Worm (Caenorhabditis elegans) whole organism, L3 larva: ENCODE data around the gene vps-32.1.

ENCODE experiments used
- ZK546.5 ChIP-seq: sonication (generic microtip); optimal IDR thresholded peaks from 2 replicates; lab custom pipeline; 2017; ENCODE audit warnings: missing biosample characterization, missing genetic modification characterization
- ceh-16 ChIP-seq: sonication (generic microtip); optimal IDR thresholded peaks from 2 replicates; lab custom pipeline; 2017; ENCODE audit warnings: missing biosample characterization, missing genetic modification characterization
- ceh-28 ChIP-seq: fragments of 150-350 bp; optimal IDR thresholded peaks from 2 replicates; lab custom pipeline; 2014; ENCODE audit warnings: missing biosample characterization, missing genetic modification reagents, missing genetic modification characterization
- ceh-82 ChIP-seq: fragments of 150-350 bp; optimal IDR thresholded peaks from 2 replicates; lab custom pipeline; 2014; ENCODE audit warnings: missing biosample characterization, missing genetic modification characterization
- ceh-9 ChIP-seq: sonication (generic microtip); optimal IDR thresholded peaks from 2 replicates; lab custom pipeline; 2018; ENCODE audit warnings: missing biosample characterization, missing genetic modification characterization
- daf-12 ChIP-seq: fragments of 150-350 bp; optimal IDR thresholded peaks from 2 replicates; lab custom pipeline; 2014; ENCODE audit warnings: missing biosample characterization, missing genetic modification reagents, missing genetic modification characterization
- egl-5 ChIP-seq: fragments of 150-350 bp; optimal IDR thresholded peaks from 2 replicates; lab custom pipeline; 2017; ENCODE audit warnings: missing biosample characterization, missing genetic modification reagents, missing genetic modification characterization, inconsistent platforms
- elt-2 ChIP-seq: sonication (generic microtip); optimal IDR thresholded peaks from 2 replicates; lab custom pipeline; 2016; ENCODE audit warnings: missing genetic modification reagents, mild to moderate bottlenecking, missing genetic modification characterization, missing compliant biosample characterization
- elt-3 ChIP-seq, 3 experiments: fragments of 150-350 bp in 1 of 3; sonication (generic microtip) in 2 of 3; optimal IDR thresholded peaks; 2 replicates in 2 of 3; 4 replicates in 1 of 3; lab custom pipeline; 2014 to 2017; ENCODE audit warnings: missing biosample characterization in 3 of 3, missing genetic modification characterization in 3 of 3
- fkh-10 ChIP-seq: sonication (generic microtip); optimal IDR thresholded peaks from 2 replicates; lab custom pipeline; 2017; ENCODE audit warnings: missing biosample characterization, missing genetic modification reagents, missing genetic modification characterization
- fkh-2 ChIP-seq: fragments of 150-350 bp; optimal IDR thresholded peaks from 2 replicates; lab custom pipeline; 2014; ENCODE audit warnings: missing biosample characterization, missing genetic modification reagents, missing genetic modification characterization
- hmg-11 ChIP-seq: sonication (generic microtip); optimal IDR thresholded peaks from 2 replicates; lab custom pipeline; 2016; ENCODE audit warnings: missing genetic modification characterization, missing compliant biosample characterization
- jun-1 ChIP-seq: fragments of 150-350 bp; optimal IDR thresholded peaks from 2 replicates; lab custom pipeline; 2014; ENCODE audit warnings: missing biosample characterization, missing genetic modification reagents, missing genetic modification characterization
- lin-15B ChIP-seq: fragments of 150-350 bp; optimal IDR thresholded peaks from 2 replicates; lab custom pipeline; 2014; ENCODE audit warnings: missing biosample characterization, missing genetic modification characterization
- lsy-12 ChIP-seq: sonication (generic microtip); optimal IDR thresholded peaks from 2 replicates; lab custom pipeline; 2016; ENCODE audit warnings: mild to moderate bottlenecking, missing genetic modification characterization, missing compliant biosample characterization
- mdl-1 ChIP-seq: fragments of 150-350 bp; optimal IDR thresholded peaks from 2 replicates; lab custom pipeline; 2014; ENCODE audit warnings: missing biosample characterization, missing genetic modification characterization
- nhr-11 ChIP-seq: fragments of 150-350 bp; optimal IDR thresholded peaks from 2 replicates; lab custom pipeline; 2014; ENCODE audit warnings: missing biosample characterization, missing genetic modification characterization
- nhr-12 ChIP-seq: fragments of 150-350 bp; optimal IDR thresholded peaks from 2 replicates; lab custom pipeline; 2014; ENCODE audit warnings: missing biosample characterization, missing genetic modification characterization
- nhr-237 ChIP-seq: fragments of 150-350 bp; optimal IDR thresholded peaks from 2 replicates; lab custom pipeline; 2014; ENCODE audit warnings: missing biosample characterization, missing genetic modification characterization
- nhr-25 ChIP-seq: sonication (generic microtip); optimal IDR thresholded peaks from 2 replicates; lab custom pipeline; 2017; ENCODE audit warnings: missing biosample characterization, missing genetic modification characterization
- nhr-28 ChIP-seq: fragments of 150-350 bp; optimal IDR thresholded peaks from 2 replicates; lab custom pipeline; 2014; ENCODE audit warnings: missing biosample characterization, missing genetic modification characterization
- nhr-43 ChIP-seq: sonication (generic microtip); optimal IDR thresholded peaks from 2 replicates; lab custom pipeline; 2016; ENCODE audit warnings: mild to moderate bottlenecking, missing genetic modification characterization, missing compliant biosample characterization; ENCODE audit not compliant: poor library complexity, severe bottlenecking
- nhr-67 ChIP-seq: fragments of 150-350 bp; optimal IDR thresholded peaks from 2 replicates; lab custom pipeline; 2014; ENCODE audit warnings: missing biosample characterization, missing genetic modification characterization
- nhr-76 ChIP-seq: fragments of 150-350 bp; sonication (generic microtip); optimal IDR thresholded peaks from 5 replicates; lab custom pipeline; 2014; ENCODE audit warnings: missing biosample characterization, missing genetic modification characterization
- nhr-77 ChIP-seq: fragments of 150-350 bp; optimal IDR thresholded peaks from 2 replicates; lab custom pipeline; 2014; ENCODE audit warnings: missing biosample characterization, missing genetic modification characterization
- pha-4 ChIP-seq: fragments of 150-350 bp; optimal IDR thresholded peaks from 2 replicates; lab custom pipeline; 2014; ENCODE audit warnings: missing biosample characterization, missing genetic modification reagents, missing genetic modification characterization
- pqm-1 ChIP-seq: fragments of 150-350 bp; optimal IDR thresholded peaks from 2 replicates; lab custom pipeline; 2017; ENCODE audit warnings: missing biosample characterization, missing genetic modification characterization, inconsistent platforms
- sea-2 ChIP-seq: fragments of 150-350 bp; sonication (generic microtip); optimal IDR thresholded peaks from 4 replicates; lab custom pipeline; 2014; ENCODE audit warnings: missing biosample characterization, missing genetic modification reagents, missing genetic modification characterization
- skn-1 ChIP-seq: fragments of 150-350 bp; optimal IDR thresholded peaks from 2 replicates; lab custom pipeline; 2014; ENCODE audit warnings: missing biosample characterization, missing genetic modification characterization
- snpc-4 ChIP-seq: fragments of 150-350 bp; optimal IDR thresholded peaks from 2 replicates; lab custom pipeline; 2014; ENCODE audit warnings: missing biosample characterization, missing genetic modification characterization
- tbx-2 ChIP-seq: sonication (generic microtip); optimal IDR thresholded peaks from 2 replicates; lab custom pipeline; 2016; ENCODE audit warnings: mild to moderate bottlenecking, missing genetic modification characterization, missing compliant biosample characterization
- unc-39 ChIP-seq: sonication (generic microtip); optimal IDR thresholded peaks from 4 replicates; lab custom pipeline; 2017; ENCODE audit warnings: missing biosample characterization, missing genetic modification characterization
- unc-62 ChIP-seq: fragments of 150-350 bp; sonication (generic microtip); optimal IDR thresholded peaks from 4 replicates; lab custom pipeline; 2014; ENCODE audit warnings: missing biosample characterization, missing genetic modification reagents, missing genetic modification characterization
- zag-1 ChIP-seq: fragments of 150-350 bp; optimal IDR thresholded peaks from 2 replicates; lab custom pipeline; 2014; ENCODE audit warnings: missing biosample characterization, missing genetic modification characterization
- ztf-4 ChIP-seq: fragments of 150-350 bp; optimal IDR thresholded peaks from 2 replicates; lab custom pipeline; 2014; ENCODE audit warnings: missing biosample characterization, missing genetic modification characterization

vps-32.1 gene

DNA sequence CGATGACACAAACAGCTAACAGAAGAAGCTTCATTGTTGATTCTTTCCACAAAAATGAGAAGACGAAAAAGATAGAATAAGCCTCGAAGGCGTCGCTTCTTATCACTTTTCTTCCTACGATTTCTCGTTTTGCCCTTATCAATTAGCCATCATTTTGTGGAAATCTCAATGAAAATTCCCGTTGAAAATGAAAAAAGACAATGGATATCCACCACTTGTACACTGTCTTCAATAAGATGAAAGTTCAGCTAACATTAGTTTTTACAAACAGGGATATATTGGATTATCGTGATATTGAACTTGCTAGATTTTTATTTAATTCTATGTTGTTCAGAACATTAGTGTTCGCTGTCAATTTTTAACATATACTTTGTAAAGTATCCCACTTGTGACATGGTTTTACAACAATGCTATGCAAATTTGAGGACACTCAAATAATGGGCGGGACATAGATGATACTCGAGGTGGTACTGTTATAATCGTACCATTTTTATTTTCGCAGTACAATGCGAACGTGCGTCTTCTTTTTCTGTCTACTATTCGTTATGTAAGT is 22.8 kb upstream of the vps-32.1 start, which contains the start of the genes F18C5.5 and F18C5.9:
Gene F18C5.5 (minus strand): TSS at position 101 of the 553 bp plus-strand sequence.
Gene F18C5.9 (plus strand): TSS at position 503 of the 553 bp plus-strand sequence.
- TF ChIP-seq mdl-1 = no peak
- TF ChIP-seq nhr-11 = no peak
- TF ChIP-seq nhr-237 (tag; lab: Kevin White, UChicago) = no peak
- no peak for TF ChIP-seq elt-3 (tag; optimal IDR thresholded peaks at IDR 0.05; lab: Kevin White, UChicago)
- no peak for TF ChIP-seq ztf-4 (tag; lab: Kevin White, UChicago)
- TF ChIP-seq hmg-11 = no peak
- TF ChIP-seq daf-12 (tag; lab: Kevin White, UChicago) = no peak
- TF ChIP-seq lsy-12 (tag; lab: Kevin White, UChicago) = no peak
- TF ChIP-seq zag-1 = no peak
- TF ChIP-seq ceh-28 (tag; lab: Kevin White, UChicago) = no peak
- TF ChIP-seq pha-4 = no peak
- TF ChIP-seq ceh-16 (tag; lab: Kevin White, UChicago) = no peak
- TF ChIP-seq egl-5 (tag; lab: Kevin White, UChicago) = no peak
- no peak for TF ChIP-seq unc-39 (tag; lab: Kevin White, UChicago)
- TF ChIP-seq fkh-10 (GFP tag; lab: Kevin White, UChicago) = no peak

ce11 chrII:6568707-6569106 is 20.8 kb upstream of the vps-32.1 start, which contains the start of gene sra-27:
Gene sra-27, plus strand, starts transcription at chrII:6569007.
- no peak for TF ChIP-seq elt-2 (tag; lab: Kevin White, UChicago)
- TF ChIP-seq nhr-77 = no peak
- no peak for TF ChIP-seq tbx-2 (tag; lab: Kevin White, UChicago)
- TF ChIP-seq jun-1 (tag; lab: Kevin White, UChicago) = no peak

- TF ChIP-seq ZK546.5 (tag; lab: Kevin White, UChicago) (no peak), pqm-1 (tag; lab: Kevin White, UChicago) (no peak), fkh-10 (GFP tag; lab: Kevin White, UChicago) (no peak), ceh-82 (tag; lab: Kevin White, UChicago) (no peak), nhr-76 (tag; lab: Kevin White, UChicago) (no peak), lin-15B (tag; lab: Kevin White, UChicago) (no peak), lsy-12 (tag; lab: Kevin White, UChicago) (no peak), egl-5 (tag; lab: Kevin White, UChicago) (no peak), ceh-16 (tag; lab: Kevin White, UChicago) (no peak), nhr-67 (tag; lab: Kevin White, UChicago) (no peak), tbx-2 (tag; lab: Kevin White, UChicago) (no peak), ceh-9 (no peak), unc-62 (no peak), mdl-1 (no peak), nhr-11 (no peak), nhr-25 (tag; lab: Kevin White, UChicago) (no peak)
- TF ChIP-seq, all 47 proteins: peak for 0
Observed at ce11 chrII:6573677-6574076, 15.8 kb upstream of the vps-32.1 start, which contains the start of gene sra-28. Gene sra-28, minus strand, starts transcription at chrII:6573777.

DNA sequence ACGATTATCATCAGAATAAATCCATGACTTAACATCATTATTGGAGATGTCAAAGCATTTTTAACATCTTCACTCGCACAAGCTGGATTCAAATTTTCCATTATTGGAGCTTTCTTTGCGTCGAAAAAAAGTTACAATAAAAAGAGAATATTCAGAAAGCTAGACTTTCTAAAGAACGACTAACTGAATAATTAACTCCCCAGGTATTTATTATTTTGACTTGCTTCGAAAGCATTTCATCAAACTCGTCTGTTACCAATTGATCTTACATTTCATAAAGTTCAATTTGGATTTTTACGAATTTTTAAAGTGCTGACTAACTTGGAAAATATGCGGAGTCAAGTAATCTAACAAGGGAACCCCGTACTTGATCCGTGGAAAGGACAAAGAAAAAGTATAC is 13.9 kb upstream of the vps-32.1 start, which contains the start of gene sra-29:
Gene sra-29 (minus strand): TSS at position 101 of the 400 bp plus-strand sequence.
- TF ChIP-seq fkh-10 (GFP tag; lab: Kevin White, UChicago) (no peak), ceh-9 (no peak), nhr-43 (tag; lab: Kevin White, UChicago) (no peak), unc-39 (tag; lab: Kevin White, UChicago) (no peak), tbx-2 (tag; lab: Kevin White, UChicago) (no peak), nhr-12 (tag; lab: Kevin White, UChicago) (no peak), pha-4 (no peak), snpc-4 (tag; lab: Kevin White, UChicago) (no peak), sea-2 (GFP tag; lab: Kevin White, UChicago) (no peak), nhr-28 (tag; lab: Kevin White, UChicago) (no peak), skn-1 (tag; lab: Kevin White, UChicago) (no peak), nhr-237 (tag; lab: Kevin White, UChicago) (no peak), ztf-4 (tag; lab: Kevin White, UChicago) (no peak), fkh-2 (tag; lab: Kevin White, UChicago) (no peak), jun-1 (tag; lab: Kevin White, UChicago) (no peak), ceh-82 (tag; lab: Kevin White, UChicago) (no peak), nhr-76 (tag; lab: Kevin White, UChicago) (no peak), ceh-28 (tag; lab: Kevin White, UChicago) (no peak), daf-12 (tag; lab: Kevin White, UChicago) (no peak)
